Fruit fly (Drosophila melanogaster): Measurements from ENCODE around the gene alpha-Man-IIa.
A peak's percentile ranks its signal among the peaks of the same experiment; 100 is the strongest.

Gene alpha-Man-IIa

DNA sequence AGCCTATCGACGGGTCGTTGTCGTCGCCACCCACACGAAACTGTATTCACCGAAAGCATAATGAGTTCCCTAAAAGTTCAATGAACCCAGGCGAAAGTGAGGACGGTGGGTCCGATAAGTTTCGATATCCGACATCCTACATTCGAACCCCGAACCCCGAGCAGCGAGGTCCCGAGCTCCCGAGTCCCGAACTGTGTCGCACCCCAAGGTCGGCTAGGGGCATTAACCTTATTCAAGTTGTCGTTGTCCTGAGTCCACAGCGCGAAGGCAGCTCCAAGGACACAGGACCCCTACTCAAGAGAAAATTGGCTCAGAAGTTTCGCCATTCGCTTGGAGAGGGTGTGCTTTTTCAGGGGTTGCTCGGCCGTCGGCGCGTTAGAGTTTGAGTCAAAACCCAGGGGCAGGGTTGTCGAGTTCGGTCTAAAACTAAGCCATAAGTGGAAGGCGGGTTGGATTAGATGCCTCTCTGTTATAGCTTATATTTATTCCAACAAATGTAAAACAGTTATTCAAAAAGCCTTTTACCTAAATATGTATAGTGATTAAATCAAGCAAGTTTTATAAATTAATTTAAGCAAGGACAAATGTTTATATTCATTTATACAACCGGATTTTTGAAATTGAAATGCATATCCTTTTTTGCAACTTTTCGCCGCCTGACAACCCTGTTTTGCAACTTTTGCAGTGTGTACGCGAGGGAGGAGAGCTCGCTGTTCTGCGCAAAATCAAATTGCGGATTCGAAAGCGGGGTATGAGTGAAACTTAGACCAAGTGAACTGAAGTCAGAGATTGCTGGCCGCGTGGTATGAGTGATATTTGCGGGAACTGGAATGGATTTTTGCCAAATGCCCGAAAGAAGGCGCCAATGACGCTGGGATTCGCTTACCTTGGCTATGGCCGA is 47.3 kb downstream of the alpha-Man-IIa start (continued):
- no peak for TF ChIP-seq nom (GFP tag; optimal IDR thresholded peaks at IDR 0.05)
- peak; percentile 52 for TF ChIP-seq CrebB (tag; optimal IDR thresholded peaks at IDR 0.05)
- peak; percentile 74 for TF ChIP-seq CG32532 (GFP tag; IDR thresholded peaks at IDR 0.05)
- TF ChIP-seq CG4328 (GFP tag; optimal IDR thresholded peaks at IDR 0.05) = peak; percentile 80
- TF ChIP-seq CG10209 (GFP tag; optimal IDR thresholded peaks at IDR 0.05) = peak; percentile 62
- no peak for TF ChIP-seq zen2 (GFP tag; IDR thresholded peaks at IDR 0.05; ENCODE audit: partially characterized antibody)
- no peak for TF ChIP-seq CG30020 (tag; optimal IDR thresholded peaks at IDR 0.05)
- TF ChIP-seq yki (optimal IDR thresholded peaks at IDR 0.05) = no peak
- TF ChIP-seq NK7.1 (GFP tag; optimal IDR thresholded peaks at IDR 0.05) = peak; percentile 26
- no peak for TF ChIP-seq BEAF-32 (GFP tag; optimal IDR thresholded peaks at IDR 0.05)
- TF ChIP-seq gsb (GFP tag; IDR thresholded peaks at IDR 0.05) = peak; percentile 30; the same call in 1 of the 2 replicates
- no peak for TF ChIP-seq sens-2 (GFP tag; IDR thresholded peaks at IDR 0.05)
- peak; percentile 52 for TF ChIP-seq tup (GFP tag; optimal IDR thresholded peaks at IDR 0.05)

DNA sequence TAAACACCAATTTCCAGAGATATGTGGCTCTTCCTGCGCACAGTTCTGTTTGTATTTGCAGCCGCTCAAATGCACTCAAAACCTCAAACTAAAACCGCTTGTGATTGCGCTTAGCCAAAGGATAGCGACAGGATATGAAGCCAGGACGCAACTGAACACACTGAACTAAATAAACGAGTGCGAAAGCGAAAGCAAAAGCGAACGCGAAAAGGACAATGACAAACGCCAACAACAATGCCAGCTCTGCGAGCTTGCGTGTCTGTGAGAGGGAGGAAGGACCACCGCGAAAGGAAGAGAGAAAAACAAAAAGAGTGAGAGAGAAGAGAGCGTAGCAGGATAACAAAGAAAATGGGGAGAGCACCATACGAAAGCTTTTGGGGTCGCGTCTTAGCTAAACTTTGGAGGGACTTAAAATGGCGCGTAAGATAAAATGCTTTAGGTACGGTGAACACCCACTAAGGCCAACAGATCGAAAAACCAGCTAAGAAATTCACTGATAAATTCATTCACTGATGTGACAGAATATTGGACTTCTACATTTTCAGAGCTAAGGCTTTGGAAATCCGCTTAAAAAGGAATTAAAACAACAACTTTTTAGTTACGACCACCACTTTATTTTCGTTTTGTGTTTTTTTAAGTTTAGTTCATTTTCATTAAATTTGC is 48.3 kb downstream of the alpha-Man-IIa start, which contains the start of gene GstZ2:
Gene GstZ2, minus strand, starts transcription at position 165 of the 663 bp plus-strand sequence.
- TF ChIP-seq Med (GFP tag) (peak; percentile 58), sc (optimal IDR thresholded peaks at IDR 0.05) (no peak), sc (GFP tag; optimal IDR thresholded peaks at IDR 0.05) (no peak), Ssrp (tag; optimal IDR thresholded peaks at IDR 0.05) (no peak), PHDP (tag; optimal IDR thresholded peaks at IDR 0.05) (no peak), NC2β (GFP tag; optimal IDR thresholded peaks at IDR 0.05) (no peak), hkb (optimal IDR thresholded peaks at IDR 0.05) (no peak), hkb (GFP tag; IDR thresholded peaks at IDR 0.05) (0 out of 2 replicates have a peak, but pooled peaks have one; percentile 22), pzg (GFP tag; optimal IDR thresholded peaks at IDR 0.05) (peak; percentile 12), psq (GFP tag; optimal IDR thresholded peaks at IDR 0.05) (peak; percentile 61), Dbx (GFP tag; IDR thresholded peaks at IDR 0.05) (peak; percentile 17; the same call in 1 of the 3 replicates), CG13624 (GFP tag; optimal IDR thresholded peaks at IDR 0.05) (no peak), sens (GFP tag) (peak; percentile 37), seq (GFP tag; IDR thresholded peaks at IDR 0.05) (peak; percentile 40; the same call in 1 of the 2 replicates), CG3995 (GFP tag; optimal IDR thresholded peaks at IDR 0.05) (no peak), Sin3A (optimal IDR thresholded peaks at IDR 0.05) (no peak), CG11504 (tag; optimal IDR thresholded peaks at IDR 0.05) (peak; percentile 15), Elba2 (GFP tag; optimal IDR thresholded peaks at IDR 0.05) (no peak), tx (GFP tag; optimal IDR thresholded peaks at IDR 0.05) (no peak), H2.0 (GFP tag; IDR thresholded peaks at IDR 0.05) (no peak), Hand (GFP tag; optimal IDR thresholded peaks at IDR 0.05) (no peak), CG15011 (GFP tag; optimal IDR thresholded peaks at IDR 0.05) (no peak), grau (tag; optimal IDR thresholded peaks at IDR 0.05) (peak; percentile 72), bowl (GFP tag; IDR thresholded peaks at IDR 0.05) (no peak), phol (tag; optimal IDR thresholded peaks at IDR 0.05) (peak; percentile 39), E2f2 (GFP tag; IDR thresholded peaks at IDR 0.05) (peak; percentile 48), E2f1 (GFP tag; IDR thresholded peaks at IDR 0.05) (peak; percentile 48), CG31388 (GFP tag; optimal IDR thresholded peaks at IDR 0.05) (no peak), row (GFP tag; IDR thresholded peaks at IDR 0.05) (peak; percentile 56), CG14667 (GFP tag; IDR thresholded peaks at IDR 0.05) (0 out of 2 replicates have a peak, but pooled peaks have one; percentile 5), fd3F (GFP tag; optimal IDR thresholded peaks at IDR 0.05) (no peak), Dp (GFP tag; optimal IDR thresholded peaks at IDR 0.05) (peak; percentile 45), Trl (optimal IDR thresholded peaks at IDR 0.05) (peak; percentile 48 to 77), Trl (GFP tag; optimal IDR thresholded peaks at IDR 0.05) (peak; percentile 36), B-H2 (GFP tag; optimal IDR thresholded peaks at IDR 0.05) (no peak), Hmr (GFP tag; optimal IDR thresholded peaks at IDR 0.05) (peak; percentile 23)
